Worm (Caenorhabditis elegans): ENCODE data around the gene mec-2.

Gene mec-2

ce11 chrX:5552652-5553051 is 14.9 kb upstream of the mec-2 start, which contains the start of gene ifta-1:
ifta-1 (minus strand) TSS chrX:5552752.
- TF ChIP-seq bed-1 (GFP tag; IDR thresholded peaks at IDR 0.05), result no peak
- TF ChIP-seq ceh-91 (GFP tag; IDR thresholded peaks at IDR 0.05), result no peak
- TF ChIP-seq snpc-1.1 (tag; optimal IDR thresholded peaks at IDR 0.05; ENCODE audit: insufficient read depth), result no peak
- no peak for TF ChIP-seq ztf-25 (GFP tag; IDR thresholded peaks at IDR 0.05)
- TF ChIP-seq F39B2.1 (GFP tag; IDR thresholded peaks at IDR 0.05), result no peak

ce11 chrX:5555055-5555629 is 12.4 kb upstream of the mec-2 start:
- TF ChIP-seq F23B12.7 (tag; optimal IDR thresholded peaks at IDR 0.05; ENCODE audit: insufficient read depth), result no peak
- no peak for TF ChIP-seq Y95B8A.8 (GFP tag; IDR thresholded peaks at IDR 0.05)
- no peak for TF ChIP-seq hmg-1.2 (GFP tag; IDR thresholded peaks at IDR 0.05)
- TF ChIP-seq F39B2.1 (GFP tag; IDR thresholded peaks at IDR 0.05), result no peak
- TF ChIP-seq F57C9.4 (tag; optimal IDR thresholded peaks at IDR 0.05), result no peak
- TF ChIP-seq aptf-3 (GFP tag; IDR thresholded peaks at IDR 0.05), result no peak
- TF ChIP-seq hmg-20 (GFP tag; IDR thresholded peaks at IDR 0.05), result no peak
- TF ChIP-seq ztf-26 (tag; optimal IDR thresholded peaks at IDR 0.05), result no peak
- TF ChIP-seq ztf-25 (GFP tag; IDR thresholded peaks at IDR 0.05), result no peak
- TF ChIP-seq F57A8.1 (GFP tag; optimal IDR thresholded peaks at IDR 0.05), result no peak
- TF ChIP-seq lin-26 (GFP tag; IDR thresholded peaks at IDR 0.05), result no peak
- no peak for TF ChIP-seq somi-1 (GFP tag; optimal IDR thresholded peaks at IDR 0.05)
- TF ChIP-seq nfyb-1 (GFP tag; IDR thresholded peaks at IDR 0.05), result no peak
- no peak for TF ChIP-seq ceh-40 (GFP tag; IDR thresholded peaks at IDR 0.05)
- no peak for TF ChIP-seq attf-6 (GFP tag; IDR thresholded peaks at IDR 0.05)
- TF ChIP-seq F10E7.11 (tag; optimal IDR thresholded peaks at IDR 0.05), result no peak
- TF ChIP-seq ceh-91 (GFP tag; IDR thresholded peaks at IDR 0.05), result no peak
- no peak for TF ChIP-seq unc-130 (GFP tag; optimal IDR thresholded peaks at IDR 0.05)
- TF ChIP-seq ceh-27 (GFP tag; optimal IDR thresholded peaks at IDR 0.05), result no peak
- TF ChIP-seq T07F8.4 (tag; optimal IDR thresholded peaks at IDR 0.05), result no peak

ce11 chrX:5557966-5558365 is 9.6 kb upstream of the mec-2 start, which contains the start of gene C38C5.1:
C38C5.1 (plus strand) TSS chrX:5558055.
- TF ChIP-seq nhr-80 (tag; optimal IDR thresholded peaks at IDR 0.05), result no peak
- TF ChIP-seq mcd-1 (GFP tag; IDR thresholded peaks at IDR 0.05), result no peak
- TF ChIP-seq F57C9.4 (tag; optimal IDR thresholded peaks at IDR 0.05), result no peak
- no peak for TF ChIP-seq athp-1 (tag; optimal IDR thresholded peaks at IDR 0.05)
- no peak for TF ChIP-seq ceh-40 (GFP tag; IDR thresholded peaks at IDR 0.05)
- no peak for TF ChIP-seq B0019.2 (GFP tag; conservative IDR thresholded peaks at IDR 0.05)
- no peak for TF ChIP-seq mxl-1 (tag; optimal IDR thresholded peaks at IDR 0.05)
- no peak for TF ChIP-seq tlf-1 (GFP tag; optimal IDR thresholded peaks at IDR 0.05)
- no peak for TF ChIP-seq B0261.1 (tag; optimal IDR thresholded peaks at IDR 0.05)
- no peak for TF ChIP-seq F22D6.2 (tag; optimal IDR thresholded peaks at IDR 0.05)
- TF ChIP-seq ets-4 (GFP tag; optimal IDR thresholded peaks at IDR 0.05), result no peak
- no peak for TF ChIP-seq nhr-27 (tag; optimal IDR thresholded peaks at IDR 0.05)
- TF ChIP-seq D2030.7 (GFP tag; IDR thresholded peaks at IDR 0.05), result no peak
- no peak for TF ChIP-seq ztf-6 (GFP tag; IDR thresholded peaks at IDR 0.05)
- no peak for TF ChIP-seq K12H6.12 (tag; optimal IDR thresholded peaks at IDR 0.05)
- TF ChIP-seq T26A5.8 (tag; optimal IDR thresholded peaks at IDR 0.05), result no peak
- no peak for TF ChIP-seq snpc-3.4 (tag; optimal IDR thresholded peaks at IDR 0.05)
- no peak for TF ChIP-seq bed-1 (GFP tag; IDR thresholded peaks at IDR 0.05)
- TF ChIP-seq T07F8.4 (tag; optimal IDR thresholded peaks at IDR 0.05), result no peak
